Worm (Caenorhabditis elegans): ENCODE measurements around the gene skn-1.

skn-1 gene

DNA sequence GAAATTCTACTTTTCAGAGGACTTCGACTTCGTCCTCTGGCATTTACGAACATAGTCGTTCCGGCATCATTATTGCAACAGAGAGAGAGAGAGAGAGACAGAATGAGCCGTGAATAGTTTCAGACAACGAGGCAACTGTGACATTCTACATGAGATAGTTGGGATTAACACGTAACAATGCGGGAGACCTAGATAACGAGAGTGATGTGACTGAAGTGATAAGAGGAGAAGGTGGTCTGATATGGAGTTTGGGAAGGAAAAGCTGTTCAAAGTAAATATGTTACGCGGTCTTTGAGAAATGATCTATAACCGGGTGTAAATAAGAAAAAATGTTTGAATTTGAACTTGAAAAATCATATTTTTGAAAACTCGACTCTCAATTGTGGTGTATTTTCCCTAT, 723 bp downstream of the skn-1 start:
- TF ChIP-seq hmg-1.2 (GFP tag; IDR thresholded peaks at IDR 0.05) (peak; percentile 40; the same call in 1 of the 2 replicates), nhr-80 (tag; optimal IDR thresholded peaks at IDR 0.05) (peak; percentile 48), athp-1 (tag; optimal IDR thresholded peaks at IDR 0.05) (no peak), ekl-4 (GFP tag; IDR thresholded peaks at IDR 0.05) (0 out of 2 replicates have a peak, but pooled peaks have one; percentile 22), nfyb-1 (GFP tag; IDR thresholded peaks at IDR 0.05) (peak; percentile 43; the same call in 1 of the 2 replicates), C06A6.2 (GFP tag; conservative IDR thresholded peaks at IDR 0.05) (no peak), cebp-1 (GFP tag; IDR thresholded peaks at IDR 0.05) (0 out of 2 replicates have a peak, but pooled peaks have one; percentile 31), cebp-1 (tag; optimal IDR thresholded peaks at IDR 0.05) (peak; percentile 27)

DNA sequence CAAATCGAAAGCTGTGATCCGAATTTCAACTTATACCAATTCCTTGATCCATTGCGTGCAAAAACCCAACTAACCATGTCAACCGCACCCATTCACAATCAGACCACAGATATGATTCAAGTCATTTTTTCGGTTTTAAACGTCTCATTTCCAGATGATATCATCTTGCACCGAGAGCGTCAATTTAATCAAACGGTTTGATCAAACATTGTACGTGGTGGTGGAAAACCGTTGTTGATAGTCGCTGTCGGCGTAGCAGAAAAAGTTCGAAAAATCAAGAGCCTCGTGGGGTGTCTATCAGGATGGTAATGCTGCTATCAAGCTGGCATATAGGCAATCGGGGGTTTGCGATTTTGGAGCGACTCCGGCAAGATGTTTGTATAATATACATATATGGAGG, 1.3 kb downstream of the skn-1 start:
- no peak for TF ChIP-seq aptf-2 (GFP tag; conservative IDR thresholded peaks at IDR 0.05)
- TF ChIP-seq B0336.3 (GFP tag; IDR thresholded peaks at IDR 0.05): 0 out of 2 replicates have a peak, but pooled peaks have one; percentile 17
- peak; percentile 62 for TF ChIP-seq nhr-80 (tag; optimal IDR thresholded peaks at IDR 0.05)
- no peak for TF ChIP-seq him-1 (tag; optimal IDR thresholded peaks at IDR 0.05)
- no peak for TF ChIP-seq tlf-1 (GFP tag; optimal IDR thresholded peaks at IDR 0.05)
- no peak for TF ChIP-seq lag-1 (GFP tag; IDR thresholded peaks at IDR 0.05)
- TF ChIP-seq nhr-179 (tag; optimal IDR thresholded peaks at IDR 0.05): no peak
- TF ChIP-seq atf-7 (tag; optimal IDR thresholded peaks at IDR 0.05): peak; percentile 54

DNA sequence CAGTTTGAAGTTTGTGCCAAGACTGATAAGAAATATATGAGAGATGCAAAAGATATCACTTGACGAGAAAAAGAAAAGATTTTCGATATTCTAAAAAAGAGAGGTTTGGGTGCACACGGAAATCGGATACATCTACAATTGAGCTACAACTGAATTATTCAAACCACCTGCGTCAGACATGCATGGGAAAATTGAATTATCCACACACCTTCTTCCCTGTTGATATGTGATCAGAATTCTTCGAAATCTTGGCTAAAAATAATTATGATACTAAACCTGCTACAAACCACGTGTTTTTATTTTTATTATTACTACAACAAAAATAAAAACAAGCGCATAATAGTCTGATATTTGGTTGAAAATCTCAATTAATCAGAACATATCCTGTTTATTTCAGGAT, 2.0 kb downstream of the skn-1 start:
- TF ChIP-seq T07F8.4 (tag; optimal IDR thresholded peaks at IDR 0.05) (no peak), aptf-2 (GFP tag; conservative IDR thresholded peaks at IDR 0.05) (no peak), unc-62 (GFP tag; optimal IDR thresholded peaks at IDR 0.05) (no peak), sea-2 (GFP tag; IDR thresholded peaks at IDR 0.05) (no peak), snpc-4 (GFP tag; optimal IDR thresholded peaks at IDR 0.05) (no peak), snpc-4 (tag; optimal IDR thresholded peaks at IDR 0.05) (no peak), B0336.3 (GFP tag; IDR thresholded peaks at IDR 0.05) (no peak), akir-1 (GFP tag; optimal IDR thresholded peaks at IDR 0.05) (no peak), ceh-27 (GFP tag; optimal IDR thresholded peaks at IDR 0.05) (no peak), madf-10 (tag; optimal IDR thresholded peaks at IDR 0.05) (no peak), mel-28 (tag; optimal IDR thresholded peaks at IDR 0.05; ENCODE audit: borderline replicate concordance) (no peak), zim-3 (tag; optimal IDR thresholded peaks at IDR 0.05) (no peak), K11D2.4 (GFP tag; IDR thresholded peaks at IDR 0.05) (no peak), lsy-27 (tag; optimal IDR thresholded peaks at IDR 0.05; ENCODE audit: borderline replicate concordance, insufficient read depth) (no peak), C17E4.6 (GFP tag; IDR thresholded peaks at IDR 0.05) (no peak), F39B2.1 (GFP tag; IDR thresholded peaks at IDR 0.05) (no peak), aptf-3 (GFP tag; IDR thresholded peaks at IDR 0.05) (no peak), hlh-12 (tag; optimal IDR thresholded peaks at IDR 0.05) (no peak), ztf-18 (tag; optimal IDR thresholded peaks at IDR 0.05) (no peak)

DNA sequence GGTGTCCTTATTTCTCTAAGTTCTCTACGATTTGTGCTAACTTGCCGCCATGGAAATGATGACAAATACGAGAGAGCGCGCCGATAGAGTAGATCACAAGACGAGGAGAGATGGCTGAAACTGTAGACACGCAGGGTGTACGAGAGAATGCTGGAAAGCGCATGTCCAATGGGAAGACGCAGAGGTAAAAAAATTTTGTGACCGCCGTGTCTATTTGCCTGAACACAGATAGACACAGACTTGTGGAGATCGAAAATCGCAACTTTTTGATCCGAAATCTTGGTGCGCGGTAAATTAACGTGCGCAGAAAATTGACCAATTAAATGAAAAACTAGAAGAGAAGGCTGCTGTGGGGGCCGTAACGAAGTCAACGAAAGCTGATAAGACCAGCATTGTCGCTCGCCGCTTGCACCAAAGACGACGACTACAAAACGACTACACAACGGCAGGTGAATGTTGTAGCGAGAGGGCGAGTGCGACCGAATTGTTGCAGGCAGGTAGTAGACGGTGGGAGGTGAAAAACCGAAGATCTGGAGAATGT, 3.0 kb downstream of the skn-1 start:
- TF ChIP-seq lin-35 (GFP tag; optimal IDR thresholded peaks at IDR 0.05) (peak in 1 of 3 experiments; percentile 34), snpc-1.1 (tag; optimal IDR thresholded peaks at IDR 0.05; ENCODE audit: insufficient read depth) (no peak), madf-3 (GFP tag; IDR thresholded peaks at IDR 0.05) (no peak), let-526 (GFP tag; IDR thresholded peaks at IDR 0.05) (no peak), F57C9.4 (tag; optimal IDR thresholded peaks at IDR 0.05) (no peak), nfyb-1 (GFP tag; IDR thresholded peaks at IDR 0.05) (peak; percentile 58; the same call in 1 of the 2 replicates), K12H6.12 (tag; optimal IDR thresholded peaks at IDR 0.05) (peak; percentile 72), madf-6 (GFP tag; IDR thresholded peaks at IDR 0.05) (peak; percentile 86), unc-62 (GFP tag; optimal IDR thresholded peaks at IDR 0.05) (no peak), ztf-25 (GFP tag; IDR thresholded peaks at IDR 0.05) (no peak), dox-1 (GFP tag; IDR thresholded peaks at IDR 0.05) (peak; percentile 66), ceh-79 (tag; optimal IDR thresholded peaks at IDR 0.05) (no peak), atf-7 (tag; optimal IDR thresholded peaks at IDR 0.05) (peak; percentile 30), somi-1 (GFP tag; optimal IDR thresholded peaks at IDR 0.05) (peak; percentile 56), ZK185.1 (tag; optimal IDR thresholded peaks at IDR 0.05; ENCODE audit: poor library complexity, severe bottlenecking) (peak; percentile 57), B0019.2 (GFP tag; conservative IDR thresholded peaks at IDR 0.05) (no peak)

Measured in whole organism, young adult.